Worm (Caenorhabditis elegans) whole organism, young adult: ENCODE results near the gene thn-4.
A peak's percentile ranks its signal among the peaks of the same experiment; 100 is the strongest.

ENCODE experiments used
- B0035.1 ChIP-seq: sonication (generic microtip); optimal IDR thresholded peaks from 2 replicates; lab custom pipeline; 2016; ENCODE audit warnings: missing genetic modification characterization, mild to moderate bottlenecking, missing compliant biosample characterization, missing genotype, missing genetic modification reagents
- D2030.7 ChIP-seq: fragments of 200-800 bp; sonication (Bioruptor generic); IDR thresholded peaks from 2 replicates; pipeline ENCODE4 v1.3.6; 2022; ENCODE audit warnings: missing genetic modification reagents, missing genetic modification characterization, missing compliant biosample characterization
- F23B12.7 ChIP-seq: sonication (generic microtip); optimal IDR thresholded peaks from 2 replicates; lab custom pipeline; 2017; ENCODE audit warnings: missing genetic modification characterization, mild to moderate bottlenecking, missing compliant biosample characterization, antibody characterized with exemption, moderate library complexity; ENCODE audit not compliant: insufficient read depth
- F37B4.10 ChIP-seq: fragments of 200-800 bp; sonication (Bioruptor generic); IDR thresholded peaks from 2 replicates; pipeline ENCODE4 v1.3.6; 2022; ENCODE audit warnings: missing genetic modification characterization, missing compliant biosample characterization
- F57A8.1 ChIP-seq: fragments of 200-800 bp; sonication (Bioruptor generic); optimal IDR thresholded peaks from 2 replicates; lab custom pipeline; 2018; ENCODE audit warnings: mild to moderate bottlenecking, missing genetic modification characterization, moderate library complexity, missing compliant biosample characterization
- Y53F4B.3 ChIP-seq: fragments of 200-800 bp; sonication (Bioruptor generic); IDR thresholded peaks from 2 replicates; pipeline ENCODE4 v1.3.6; 2022; ENCODE audit warnings: missing genetic modification reagents, missing genetic modification characterization, missing compliant biosample characterization
- Y53G8AR.9 ChIP-seq: fragments of 200-800 bp; sonication (Bioruptor generic); conservative IDR thresholded peaks from 2 replicates; pipeline ENCODE4 v1.3.6; 2022; ENCODE audit warnings: missing genetic modification reagents, missing genetic modification characterization, missing compliant biosample characterization
- ZK185.1 ChIP-seq: sonication (generic microtip); optimal IDR thresholded peaks from 2 replicates; lab custom pipeline; 2016; ENCODE audit warnings: mild to moderate bottlenecking, missing genetic modification characterization, missing compliant biosample characterization; ENCODE audit not compliant: poor library complexity, severe bottlenecking
- akir-1 ChIP-seq: fragments of 200-800 bp; sonication (Bioruptor generic); optimal IDR thresholded peaks from 2 replicates; lab custom pipeline; 2018; ENCODE audit warnings: mild to moderate bottlenecking, missing genetic modification characterization, moderate library complexity, missing compliant biosample characterization
- aptf-2 ChIP-seq: fragments of 200-800 bp; sonication (Bioruptor generic); conservative IDR thresholded peaks from 2 replicates; pipeline ENCODE4 v1.3.6; 2022; ENCODE audit warnings: missing genetic modification reagents, missing genetic modification characterization, missing compliant biosample characterization
- aptf-3 ChIP-seq: fragments of 200-800 bp; sonication (Bioruptor generic); IDR thresholded peaks from 2 replicates; pipeline ENCODE4 v1.3.6; 2022; ENCODE audit warnings: missing genetic modification characterization, missing compliant biosample characterization
- attf-3 ChIP-seq: fragments of 200-800 bp; sonication (Bioruptor generic); conservative IDR thresholded peaks from 2 replicates; pipeline ENCODE4 v1.3.6; 2022; ENCODE audit warnings: missing genetic modification reagents, missing genetic modification characterization, missing compliant biosample characterization
- attf-6 ChIP-seq: fragments of 200-800 bp; sonication (Bioruptor generic); IDR thresholded peaks from 2 replicates; pipeline ENCODE4 v1.3.6; 2022; ENCODE audit warnings: missing genetic modification reagents, missing genetic modification characterization, missing compliant biosample characterization
- ccch-3 ChIP-seq: fragments of 200-800 bp; sonication (Bioruptor generic); optimal IDR thresholded peaks from 2 replicates; lab custom pipeline; 2018; ENCODE audit warnings: mild to moderate bottlenecking, missing genetic modification characterization, missing compliant biosample characterization
- ceh-100 ChIP-seq: fragments of 200-800 bp; sonication (Bioruptor generic); IDR thresholded peaks from 2 replicates; pipeline ENCODE4 v1.3.6; 2022; ENCODE audit warnings: missing genetic modification reagents, missing genetic modification characterization, missing compliant biosample characterization
- ceh-27 ChIP-seq: fragments of 200-800 bp; sonication (Bioruptor generic); optimal IDR thresholded peaks from 2 replicates; lab custom pipeline; 2018; ENCODE audit warnings: mild to moderate bottlenecking, missing genetic modification characterization, moderate library complexity, missing compliant biosample characterization
- ceh-40 ChIP-seq: fragments of 200-800 bp; sonication (Bioruptor generic); IDR thresholded peaks from 2 replicates; pipeline ENCODE4 v1.3.6; 2022; ENCODE audit warnings: missing genetic modification characterization, missing compliant biosample characterization
- ceh-79 ChIP-seq: sonication (generic microtip); optimal IDR thresholded peaks from 2 replicates; lab custom pipeline; 2017; ENCODE audit warnings: mild to moderate bottlenecking, missing genetic modification characterization, missing compliant biosample characterization
- dpl-1 ChIP-seq: fragments of 150-350 bp; optimal IDR thresholded peaks from 2 replicates; lab custom pipeline; 2014; ENCODE audit warnings: missing biosample characterization, missing genetic modification reagents, missing genetic modification characterization
- egrh-3 ChIP-seq: fragments of 200-800 bp; sonication (Bioruptor generic); IDR thresholded peaks from 2 replicates; pipeline ENCODE4 v1.3.6; 2022; ENCODE audit warnings: missing genetic modification reagents, missing genetic modification characterization, missing compliant biosample characterization
- ets-4 ChIP-seq: fragments of 200-800 bp; sonication (Bioruptor generic); optimal IDR thresholded peaks from 2 replicates; lab custom pipeline; 2018; ENCODE audit warnings: mild to moderate bottlenecking, missing genetic modification characterization, missing compliant biosample characterization
- hlh-26 ChIP-seq: fragments of 200-800 bp; sonication (Bioruptor generic); conservative IDR thresholded peaks from 2 replicates; pipeline ENCODE4 v1.3.6; 2022; ENCODE audit warnings: missing genetic modification reagents, missing genetic modification characterization, missing compliant biosample characterization
- hsf-1 ChIP-seq: fragments of 200-800 bp; sonication (Bioruptor generic); IDR thresholded peaks from 2 replicates; pipeline ENCODE4 v1.3.6; 2022; ENCODE audit warnings: missing genetic modification reagents, missing genetic modification characterization, missing compliant biosample characterization
- lin-26 ChIP-seq: fragments of 200-800 bp; sonication (Bioruptor generic); IDR thresholded peaks from 2 replicates; pipeline ENCODE4 v1.3.6; 2022; ENCODE audit warnings: missing genetic modification reagents, missing genetic modification characterization, missing compliant biosample characterization
- lin-40 ChIP-seq: sonication (generic microtip); optimal IDR thresholded peaks from 2 replicates; lab custom pipeline; 2016; ENCODE audit warnings: missing genetic modification characterization, mild to moderate bottlenecking, missing compliant biosample characterization, missing genotype, missing genetic modification reagents
- lir-1 ChIP-seq: fragments of 200-800 bp; sonication (Bioruptor generic); conservative IDR thresholded peaks from 2 replicates; pipeline ENCODE4 v1.3.6; 2022; ENCODE audit warnings: missing genetic modification reagents, missing genetic modification characterization, missing compliant biosample characterization
- lsl-1 ChIP-seq: fragments of 200-800 bp; sonication (Bioruptor generic); optimal IDR thresholded peaks from 2 replicates; lab custom pipeline; 2018; ENCODE audit warnings: mild to moderate bottlenecking, missing genetic modification characterization, moderate library complexity, missing compliant biosample characterization
- lsy-27 ChIP-seq: sonication (generic microtip); optimal IDR thresholded peaks from 2 replicates; lab custom pipeline; 2017; ENCODE audit warnings: missing genetic modification characterization, mild to moderate bottlenecking, missing compliant biosample characterization, antibody characterized with exemption, missing genotype, borderline replicate concordance; ENCODE audit not compliant: insufficient read depth
- madf-10 ChIP-seq: sonication (generic microtip); optimal IDR thresholded peaks from 2 replicates; lab custom pipeline; 2016; ENCODE audit warnings: mild to moderate bottlenecking, missing genetic modification characterization, missing compliant biosample characterization
- madf-6 ChIP-seq: fragments of 200-800 bp; sonication (Bioruptor generic); IDR thresholded peaks from 2 replicates; pipeline ENCODE4 v1.3.6; 2022; ENCODE audit warnings: missing genetic modification reagents, missing genetic modification characterization, missing compliant biosample characterization
- madf-8 ChIP-seq: fragments of 200-800 bp; sonication (Bioruptor generic); conservative IDR thresholded peaks from 2 replicates; pipeline ENCODE4 v1.3.6; 2022; ENCODE audit warnings: missing genetic modification reagents, missing genetic modification characterization, missing compliant biosample characterization
- mel-28 ChIP-seq: sonication (generic microtip); optimal IDR thresholded peaks from 2 replicates; lab custom pipeline; 2016; ENCODE audit warnings: borderline replicate concordance, mild to moderate bottlenecking, missing genetic modification characterization, missing compliant biosample characterization
- nfya-1 ChIP-seq: sonication (generic microtip); optimal IDR thresholded peaks from 2 replicates; lab custom pipeline; 2017; ENCODE audit warnings: antibody characterized with exemption, missing compliant biosample characterization, missing genetic modification characterization, borderline replicate concordance; ENCODE audit not compliant: insufficient read depth
- nfya-2 ChIP-seq: fragments of 200-800 bp; sonication (Bioruptor generic); IDR thresholded peaks from 2 replicates; pipeline ENCODE4 v1.3.6; 2022; ENCODE audit warnings: missing genetic modification reagents, missing genetic modification characterization, missing compliant biosample characterization
- sdz-38 ChIP-seq: sonication (generic microtip); optimal IDR thresholded peaks from 2 replicates; lab custom pipeline; 2016; ENCODE audit warnings: missing genotype, missing genetic modification characterization, missing compliant biosample characterization
- sea-2 ChIP-seq: fragments of 200-800 bp; sonication (Bioruptor generic); IDR thresholded peaks from 2 replicates; pipeline ENCODE4 v1.3.6; 2022; ENCODE audit warnings: missing genetic modification characterization, missing compliant biosample characterization
- snpc-1.1 ChIP-seq: sonication (generic microtip); optimal IDR thresholded peaks from 2 replicates; lab custom pipeline; 2017; ENCODE audit warnings: missing genetic modification characterization, mild to moderate bottlenecking, missing compliant biosample characterization, antibody characterized with exemption, moderate library complexity, missing genotype, missing genetic modification reagents; ENCODE audit not compliant: insufficient read depth
- unc-62 ChIP-seq: fragments of 150-350 bp; optimal IDR thresholded peaks from 2 replicates; lab custom pipeline; 2014; ENCODE audit warnings: missing biosample characterization, missing genetic modification reagents, missing genetic modification characterization
- ztf-18 ChIP-seq: sonication (generic microtip); optimal IDR thresholded peaks from 2 replicates; lab custom pipeline; 2016; ENCODE audit warnings: missing genotype, mild to moderate bottlenecking, missing genetic modification characterization, missing compliant biosample characterization
- ztf-26 ChIP-seq: sonication (generic microtip); optimal IDR thresholded peaks from 2 replicates; lab custom pipeline; 2017; ENCODE audit warnings: missing genetic modification characterization, missing compliant biosample characterization
- ztf-28 ChIP-seq: fragments of 200-800 bp; sonication (Bioruptor generic); IDR thresholded peaks from 2 replicates; pipeline ENCODE4 v1.3.6; 2022; ENCODE audit warnings: missing genetic modification reagents, missing genetic modification characterization, missing compliant biosample characterization

thn-4 gene

DNA sequence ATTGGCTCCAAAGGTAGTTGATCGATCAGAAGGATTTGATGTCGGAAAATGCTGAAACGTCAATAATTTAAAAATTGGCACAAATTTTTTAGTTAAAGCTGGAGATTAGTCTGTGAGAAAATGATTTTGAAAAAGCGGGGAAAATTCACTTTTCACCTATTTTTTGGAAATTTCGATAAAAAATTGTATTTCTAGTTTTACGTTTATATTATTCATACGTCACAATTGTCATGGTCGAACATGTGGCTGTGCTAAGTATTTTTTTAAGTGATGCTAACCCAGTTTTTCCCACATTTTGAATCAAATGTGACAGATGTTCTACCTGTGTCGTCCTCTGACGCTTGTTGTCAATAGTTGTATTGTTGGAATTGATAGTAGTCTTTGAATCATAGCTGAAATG lies 8.2 kb upstream of the thn-4 start:
- TF ChIP-seq ceh-100 (GFP tag; lab: Robert Waterston, UW), result no peak
- no peak for TF ChIP-seq hsf-1 (GFP tag; lab: Robert Waterston, UW)
- TF ChIP-seq ZK185.1 (tag; lab: Kevin White, UChicago), result no peak

- peak; percentile 92 for TF ChIP-seq hsf-1 (GFP tag; lab: Robert Waterston, UW)
Measured at ce11 chrV:16877081-16877480, 5.8 kb upstream of the thn-4 start.

DNA sequence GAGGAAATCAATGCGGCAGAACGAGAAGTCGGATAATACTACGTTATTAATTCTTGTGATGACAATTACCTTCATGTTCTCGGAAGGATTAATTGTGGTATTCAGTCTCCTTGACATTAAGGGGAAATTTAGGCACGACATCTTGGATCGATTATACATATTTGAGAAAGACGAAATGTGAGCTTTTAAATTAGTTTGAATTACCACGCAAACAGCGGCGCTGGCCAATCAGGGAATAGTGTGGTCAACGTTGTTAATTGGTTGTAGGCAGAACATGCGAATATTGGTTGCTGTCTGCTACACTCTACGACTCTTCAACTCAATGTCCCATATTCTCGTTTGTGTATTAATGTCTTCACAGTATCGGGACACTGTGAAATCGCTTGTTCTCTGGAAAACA lies 3.7 kb upstream of the thn-4 start, which contains the start of gene F49A5.10:
Gene F49A5.10 (plus strand): TSS at position 301 of the 400 bp plus-strand sequence.
- no peak for TF ChIP-seq snpc-1.1 (tag; lab: Kevin White, UChicago)
- no peak for TF ChIP-seq Y53F4B.3 (GFP tag; lab: Robert Waterston, UW)
- TF ChIP-seq unc-62 (GFP tag; lab: Kevin White, UChicago), result no peak
- no peak for TF ChIP-seq aptf-2 (GFP tag; lab: Robert Waterston, UW)
- no peak for TF ChIP-seq attf-6 (GFP tag; lab: Robert Waterston, UW)
- no peak for TF ChIP-seq D2030.7 (GFP tag; lab: Robert Waterston, UW)
- no peak for TF ChIP-seq B0035.1 (tag; lab: Kevin White, UChicago)
- no peak for TF ChIP-seq attf-3 (GFP tag; lab: Robert Waterston, UW)
- TF ChIP-seq ets-4 (GFP tag; lab: Kevin White, UChicago), result no peak
- no peak for TF ChIP-seq ceh-79
- no peak for TF ChIP-seq lin-40
- no peak for TF ChIP-seq ztf-28 (GFP tag; lab: Robert Waterston, UW)
- TF ChIP-seq madf-10, result no peak
- no peak for TF ChIP-seq lir-1 (GFP tag; lab: Robert Waterston, UW)
- TF ChIP-seq nfya-2 (GFP tag; lab: Robert Waterston, UW), result no peak
- no peak for TF ChIP-seq ceh-27 (GFP tag; lab: Kevin White, UChicago)

DNA sequence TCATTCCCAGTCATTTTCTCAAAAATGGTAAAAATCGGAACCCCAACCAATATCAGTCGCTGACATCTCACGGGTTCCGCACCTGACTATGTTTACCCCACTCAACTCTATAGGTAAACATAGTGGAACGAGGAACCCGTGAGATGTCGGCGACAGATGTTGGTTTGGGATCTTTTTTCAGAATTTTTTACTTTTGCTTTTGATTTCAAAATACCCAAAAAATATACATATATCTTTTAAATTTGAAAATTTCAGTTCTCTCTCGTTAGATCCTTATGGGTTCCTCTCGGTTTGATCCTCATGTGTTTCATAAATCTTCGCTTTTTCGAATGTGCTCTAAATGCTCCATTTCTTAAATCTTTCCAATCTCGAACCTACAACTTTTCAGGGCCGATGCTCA lies 2.4 kb upstream of the thn-4 start, which contains the start of gene srw-23:
Gene srw-23 (plus strand): TSS at position 301 of the 400 bp plus-strand sequence.
- TF ChIP-seq akir-1, result no peak
- no peak for TF ChIP-seq lsl-1 (GFP tag; lab: Kevin White, UChicago)
- TF ChIP-seq ztf-26 (tag; lab: Kevin White, UChicago), result no peak
- no peak for TF ChIP-seq F37B4.10 (GFP tag; lab: Robert Waterston, UW)
- TF ChIP-seq aptf-2 (GFP tag; lab: Robert Waterston, UW), result no peak
- TF ChIP-seq madf-8 (GFP tag; lab: Robert Waterston, UW), result no peak

DNA sequence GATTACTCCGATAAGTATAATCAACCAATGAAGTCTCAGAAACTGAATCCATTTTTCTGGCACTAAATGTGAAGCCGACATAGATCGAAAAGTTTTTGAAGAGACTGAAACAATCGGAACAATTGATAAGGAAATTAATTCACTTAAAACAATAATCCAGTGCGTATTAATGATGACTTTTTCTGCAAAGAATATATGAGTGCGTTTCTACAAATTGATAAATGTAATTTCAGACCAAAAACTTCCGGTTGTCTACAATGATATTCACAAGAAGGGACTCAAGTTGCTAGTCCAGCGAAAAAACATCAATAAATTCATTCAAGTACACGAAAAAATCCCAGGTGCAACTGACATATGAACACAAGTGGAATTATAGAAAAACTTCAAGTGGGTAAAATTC lies 1.5 kb downstream of the thn-4 start, which contains the start of gene clec-33:
Gene clec-33 (minus strand): TSS at position 101 of the 400 bp plus-strand sequence.
- no peak for TF ChIP-seq F23B12.7 (tag; lab: Kevin White, UChicago)
- no peak for TF ChIP-seq ceh-40 (GFP tag; lab: Robert Waterston, UW)
- TF ChIP-seq dpl-1 (GFP tag; lab: Kevin White, UChicago), result no peak
- TF ChIP-seq ztf-18, result no peak
- TF ChIP-seq lin-26 (GFP tag; lab: Robert Waterston, UW), result no peak
- no peak for TF ChIP-seq F57A8.1 (GFP tag; lab: Kevin White, UChicago)
- TF ChIP-seq ceh-27 (GFP tag; lab: Kevin White, UChicago), result no peak
- no peak for TF ChIP-seq Y53G8AR.9 (GFP tag; lab: Robert Waterston, UW)
- no peak for TF ChIP-seq sdz-38 (tag; lab: Kevin White, UChicago)
- no peak for TF ChIP-seq egrh-3 (GFP tag; lab: Robert Waterston, UW)
- no peak for TF ChIP-seq hlh-26 (GFP tag; lab: Robert Waterston, UW)
- no peak for TF ChIP-seq aptf-3
- no peak for TF ChIP-seq nfya-1 (tag; lab: Kevin White, UChicago)
- no peak for TF ChIP-seq madf-6 (GFP tag; lab: Robert Waterston, UW)
- no peak for TF ChIP-seq mel-28 (tag; lab: Kevin White, UChicago)
- no peak for TF ChIP-seq ceh-79
- TF ChIP-seq ccch-3 (GFP tag; lab: Kevin White, UChicago), result no peak
- no peak for TF ChIP-seq lsy-27 (tag; lab: Kevin White, UChicago)
- no peak for TF ChIP-seq sea-2 (GFP tag; lab: Robert Waterston, UW)
- TF ChIP-seq, all 124 proteins: peak for 0
